Worm (Caenorhabditis elegans) whole organism, late embryonic: Measurements from ENCODE around the gene F14E5.8.
A peak's percentile ranks its signal among the peaks of the same experiment; 100 is the strongest.

Source experiments
- C38D4.7 ChIP-seq: fragments of 200-800 bp; sonication (Bioruptor generic); optimal IDR thresholded peaks from 2 replicates; lab custom pipeline; 2018; ENCODE audit warnings: mild to moderate bottlenecking, missing genetic modification characterization, moderate library complexity, missing compliant biosample characterization
- F13H6.1 ChIP-seq: sonication (generic microtip); optimal IDR thresholded peaks from 2 replicates; lab custom pipeline; 2016; ENCODE audit warnings: missing genetic modification characterization, missing compliant biosample characterization
- K02D7.2 ChIP-seq: sonication (generic microtip); optimal IDR thresholded peaks from 2 replicates; lab custom pipeline; 2017; ENCODE audit warnings: mild to moderate bottlenecking, missing genetic modification characterization, missing compliant biosample characterization
- T23F11.4 ChIP-seq: fragments of 200-800 bp; sonication (Bioruptor generic); optimal IDR thresholded peaks from 2 replicates; lab custom pipeline; 2018; ENCODE audit warnings: mild to moderate bottlenecking, missing genetic modification characterization, missing compliant biosample characterization
- Y22D7AL.16 ChIP-seq: sonication (generic microtip); optimal IDR thresholded peaks from 2 replicates; lab custom pipeline; 2016; ENCODE audit warnings: missing genetic modification characterization, missing compliant biosample characterization
- ama-1 ChIP-seq: fragments of 150-350 bp; optimal IDR thresholded peaks from 2 replicates; lab custom pipeline; 2014
- ceh-14 ChIP-seq: sonication (generic microtip); optimal IDR thresholded peaks from 2 replicates; lab custom pipeline; 2016; ENCODE audit warnings: missing genotype, missing genetic modification characterization, missing compliant biosample characterization
- ceh-19 ChIP-seq: fragments of 200-800 bp; sonication (Bioruptor generic); optimal IDR thresholded peaks from 2 replicates; lab custom pipeline; 2018; ENCODE audit warnings: mild to moderate bottlenecking, missing genetic modification characterization, missing compliant biosample characterization
- ceh-22 ChIP-seq: sonication (generic microtip); optimal IDR thresholded peaks from 2 replicates; lab custom pipeline; 2017; ENCODE audit warnings: missing biosample characterization, missing genetic modification characterization
- ceh-24 ChIP-seq: sonication (generic microtip); optimal IDR thresholded peaks from 2 replicates; lab custom pipeline; 2016; ENCODE audit warnings: mild to moderate bottlenecking, missing genetic modification characterization, missing compliant biosample characterization
- ceh-30 ChIP-seq: fragments of 150-350 bp; optimal IDR thresholded peaks from 2 replicates; lab custom pipeline; 2014; ENCODE audit warnings: missing biosample characterization, missing genetic modification characterization
- ceh-34 ChIP-seq: sonication (generic microtip); optimal IDR thresholded peaks from 2 replicates; lab custom pipeline; 2016; ENCODE audit warnings: mild to moderate bottlenecking, missing genetic modification characterization, missing compliant biosample characterization
- ceh-45 ChIP-seq: fragments of 200-800 bp; sonication (Bioruptor generic); IDR thresholded peaks from 2 replicates; pipeline ENCODE4 v1.3.6; 2022; ENCODE audit warnings: missing genetic modification reagents, missing genetic modification characterization, missing compliant biosample characterization
- ceh-48 ChIP-seq: sonication (generic microtip); optimal IDR thresholded peaks from 2 replicates; lab custom pipeline; 2016; ENCODE audit warnings: missing genetic modification characterization, inconsistent platforms, missing compliant biosample characterization
- ceh-6 ChIP-seq: fragments of 200-800 bp; sonication (Bioruptor generic); optimal IDR thresholded peaks from 2 replicates; lab custom pipeline; 2018; ENCODE audit warnings: mild to moderate bottlenecking, missing genetic modification characterization, missing compliant biosample characterization
- ceh-9 ChIP-seq: sonication (generic microtip); optimal IDR thresholded peaks from 2 replicates; lab custom pipeline; 2016; ENCODE audit warnings: mild to moderate bottlenecking, missing genetic modification characterization, inconsistent platforms, missing compliant biosample characterization
- elt-2 ChIP-seq: sonication (generic microtip); optimal IDR thresholded peaks from 2 replicates; lab custom pipeline; 2016; ENCODE audit warnings: missing genetic modification reagents, missing genetic modification characterization, missing compliant biosample characterization
- elt-4 ChIP-seq: sonication (generic microtip); optimal IDR thresholded peaks from 2 replicates; lab custom pipeline; 2016; ENCODE audit warnings: missing genetic modification characterization, missing compliant biosample characterization
- fax-1 ChIP-seq: sonication (generic microtip); optimal IDR thresholded peaks from 2 replicates; lab custom pipeline; 2016; ENCODE audit warnings: missing genotype, missing genetic modification characterization, missing compliant biosample characterization
- fkh-10 ChIP-seq: fragments of 150-350 bp; optimal IDR thresholded peaks from 2 replicates; lab custom pipeline; 2014; ENCODE audit warnings: missing biosample characterization, missing genetic modification reagents, missing genetic modification characterization
- fkh-6 ChIP-seq: sonication (generic microtip); optimal IDR thresholded peaks from 2 replicates; lab custom pipeline; 2016; ENCODE audit warnings: missing genetic modification characterization, missing compliant biosample characterization
- hlh-13 ChIP-seq: fragments of 200-800 bp; sonication (Bioruptor generic); optimal IDR thresholded peaks from 2 replicates; lab custom pipeline; 2018; ENCODE audit warnings: mild to moderate bottlenecking, missing genetic modification characterization, missing compliant biosample characterization
- hlh-6 ChIP-seq: sonication (generic microtip); optimal IDR thresholded peaks from 2 replicates; lab custom pipeline; 2016; ENCODE audit warnings: missing genotype, missing genetic modification characterization, missing compliant biosample characterization
- lim-6 ChIP-seq: sonication (generic microtip); optimal IDR thresholded peaks from 2 replicates; lab custom pipeline; 2016; ENCODE audit warnings: missing genetic modification characterization, missing compliant biosample characterization
- madf-2 ChIP-seq: sonication (generic microtip); optimal IDR thresholded peaks from 2 replicates; lab custom pipeline; 2017; ENCODE audit warnings: missing genetic modification characterization, missing compliant biosample characterization
- mec-3 ChIP-seq: sonication (generic microtip); optimal IDR thresholded peaks from 2 replicates; lab custom pipeline; 2016; ENCODE audit warnings: borderline replicate concordance, missing genetic modification characterization, missing compliant biosample characterization
- nhr-232 ChIP-seq: sonication (generic microtip); optimal IDR thresholded peaks from 2 replicates; lab custom pipeline; 2016; ENCODE audit warnings: missing genetic modification characterization, missing compliant biosample characterization
- npax-4 ChIP-seq: sonication (generic microtip); optimal IDR thresholded peaks from 2 replicates; lab custom pipeline; 2016; ENCODE audit warnings: missing genetic modification characterization, missing compliant biosample characterization
- odd-2 ChIP-seq: sonication (generic microtip); optimal IDR thresholded peaks from 2 replicates; lab custom pipeline; 2017; ENCODE audit warnings: antibody characterized with exemption, mild to moderate bottlenecking, missing genetic modification characterization, missing compliant biosample characterization
- pag-3 ChIP-seq: sonication (generic microtip); optimal IDR thresholded peaks from 2 replicates; lab custom pipeline; 2016; ENCODE audit warnings: missing compliant biosample characterization, missing genetic modification characterization, borderline replicate concordance
- pax-1 ChIP-seq: fragments of 150-350 bp; optimal IDR thresholded peaks from 2 replicates; lab custom pipeline; 2014; ENCODE audit warnings: missing biosample characterization, missing genetic modification characterization
- pha-2 ChIP-seq: sonication (generic microtip); optimal IDR thresholded peaks from 2 replicates; lab custom pipeline; 2017; ENCODE audit warnings: mild to moderate bottlenecking, missing genetic modification characterization, missing compliant biosample characterization
- ref-2 ChIP-seq: sonication (generic microtip); optimal IDR thresholded peaks from 2 replicates; lab custom pipeline; 2016; ENCODE audit warnings: missing genetic modification characterization, missing compliant biosample characterization
- rnt-1 ChIP-seq: sonication (generic microtip); optimal IDR thresholded peaks from 2 replicates; lab custom pipeline; 2016; ENCODE audit warnings: missing genetic modification characterization, missing compliant biosample characterization
- sdc-2 ChIP-seq: sonication (generic microtip); optimal IDR thresholded peaks from 2 replicates; lab custom pipeline; 2016; ENCODE audit warnings: missing genotype, missing genetic modification characterization, missing compliant biosample characterization
- tbx-2 ChIP-seq: sonication (generic microtip); optimal IDR thresholded peaks from 2 replicates; lab custom pipeline; 2016; ENCODE audit warnings: missing genetic modification characterization, missing compliant biosample characterization
- tbx-7 ChIP-seq: sonication (generic microtip); optimal IDR thresholded peaks from 2 replicates; lab custom pipeline; 2016; ENCODE audit warnings: missing genotype, missing genetic modification characterization, missing compliant biosample characterization
- ttx-3 ChIP-seq: sonication (generic microtip); optimal IDR thresholded peaks from 2 replicates; lab custom pipeline; 2016; ENCODE audit warnings: missing genetic modification reagents, missing genetic modification characterization, missing compliant biosample characterization
- unc-42 ChIP-seq: sonication (generic microtip); optimal IDR thresholded peaks from 2 replicates; lab custom pipeline; 2016; ENCODE audit warnings: missing genotype, missing genetic modification characterization, missing compliant biosample characterization
- unc-55 ChIP-seq: sonication (generic microtip); optimal IDR thresholded peaks from 2 replicates; lab custom pipeline; 2017; ENCODE audit warnings: missing biosample characterization, missing genetic modification reagents, missing genetic modification characterization
- unc-86 ChIP-seq: sonication (generic microtip); optimal IDR thresholded peaks from 2 replicates; lab custom pipeline; 2016; ENCODE audit warnings: missing genetic modification characterization, missing compliant biosample characterization
- zip-5 ChIP-seq: sonication (generic microtip); optimal IDR thresholded peaks from 2 replicates; lab custom pipeline; 2016; ENCODE audit warnings: missing genetic modification characterization, missing compliant biosample characterization

F14E5.8 gene

DNA sequence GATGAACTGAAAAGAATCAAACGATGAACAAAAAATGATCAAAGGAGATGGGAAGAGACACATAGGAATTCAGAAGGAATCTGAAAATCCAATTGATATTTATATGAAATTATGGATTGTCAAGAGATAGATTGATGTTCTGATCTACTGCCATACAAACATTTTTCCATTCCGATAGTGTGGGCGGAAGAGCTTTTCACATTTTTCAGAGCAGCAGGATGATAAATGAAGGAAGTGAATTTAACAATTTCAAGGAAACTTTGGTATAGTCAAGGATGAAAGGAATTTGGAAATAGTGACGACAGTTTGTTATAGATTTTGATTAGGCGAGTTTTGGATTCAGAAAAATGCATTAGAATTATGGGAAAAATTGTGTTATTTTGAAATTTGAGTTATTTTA, 14.6 kb upstream of the F14E5.8 start, which contains the start of gene ubc-24:
Gene ubc-24, plus strand, starts transcription at position 301 of the 400 bp plus-strand sequence.
- no peak for TF ChIP-seq fkh-6 (tag; lab: Kevin White, UChicago)
- no peak for TF ChIP-seq rnt-1 (tag; lab: Kevin White, UChicago)
- TF ChIP-seq, all 69 proteins: peak for 0

DNA sequence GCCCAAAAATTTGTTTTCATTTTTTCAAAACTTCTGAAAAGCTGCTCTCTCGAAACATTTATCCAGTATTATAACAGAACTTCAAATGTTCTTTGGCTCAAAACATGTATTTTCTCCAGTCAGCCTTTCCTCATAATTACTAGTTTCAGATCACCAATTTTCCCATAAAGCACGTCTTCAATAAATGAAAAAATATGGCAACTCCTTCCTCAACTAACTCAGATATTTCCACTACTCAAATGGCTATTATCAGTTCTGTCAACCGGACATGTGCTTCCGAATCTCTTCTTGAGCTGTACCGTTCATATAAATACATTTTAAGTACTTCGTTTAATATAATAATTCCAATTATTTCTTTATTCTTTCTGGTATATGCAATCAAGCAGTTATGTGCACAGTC, 12.4 kb upstream of the F14E5.8 start, which contains the start of gene sra-13:
Gene sra-13, plus strand, starts transcription at position 195 of the 400 bp plus-strand sequence.
- TF ChIP-seq unc-86 (tag; lab: Kevin White, UChicago), result no peak
- no peak for TF ChIP-seq pag-3 (tag; lab: Kevin White, UChicago)
- TF ChIP-seq lim-6 (tag; lab: Kevin White, UChicago), result no peak
- no peak for TF ChIP-seq F13H6.1 (tag; lab: Kevin White, UChicago)
- TF ChIP-seq hlh-13, result no peak

ce11 chrII:8409538-8409937, 10.4 kb upstream of the F14E5.8 start:
- TF ChIP-seq ceh-34 (tag; lab: Kevin White, UChicago) (no peak), madf-2 (no peak), ama-1 (lab: Kevin White, UChicago) (no peak), ceh-9 (no peak), tbx-2 (tag; lab: Kevin White, UChicago) (no peak), C38D4.7 (GFP tag; lab: Kevin White, UChicago) (no peak), elt-2 (tag; lab: Kevin White, UChicago) (no peak), ceh-48 (no peak), T23F11.4 (GFP tag; lab: Kevin White, UChicago) (no peak), odd-2 (no peak), hlh-6 (tag; lab: Kevin White, UChicago) (no peak), ref-2 (tag; lab: Kevin White, UChicago) (no peak), fkh-10 (GFP tag; lab: Kevin White, UChicago) (no peak), rnt-1 (tag; lab: Kevin White, UChicago) (no peak), ttx-3 (tag; lab: Kevin White, UChicago) (no peak), pag-3 (tag; lab: Kevin White, UChicago) (no peak)

DNA sequence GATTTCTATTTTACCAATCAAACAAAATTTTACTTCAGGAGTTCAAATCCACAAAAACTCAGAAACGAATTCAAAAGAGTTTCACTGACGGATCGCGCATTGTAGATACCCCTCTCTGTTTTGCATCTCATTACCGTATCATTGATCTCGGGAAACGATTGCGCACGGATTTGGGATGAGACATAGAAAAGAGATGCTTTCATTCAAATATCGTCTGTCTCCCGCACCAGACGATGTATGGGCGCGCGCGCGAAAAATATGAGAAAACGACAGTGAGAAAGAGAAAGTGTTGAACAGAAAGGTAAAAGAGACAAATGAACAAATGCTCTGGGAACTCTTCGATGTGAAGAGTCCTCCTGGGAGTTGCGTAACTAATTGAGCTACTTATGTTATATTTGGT, 8.9 kb upstream of the F14E5.8 start:
- TF ChIP-seq ceh-24 (tag; lab: Kevin White, UChicago) (no peak), F13H6.1 (tag; lab: Kevin White, UChicago) (no peak), unc-55 (GFP tag; lab: Kevin White, UChicago) (no peak), madf-2 (no peak), Y22D7AL.16 (tag; lab: Kevin White, UChicago) (no peak), pha-2 (tag; lab: Kevin White, UChicago) (no peak), pag-3 (tag; lab: Kevin White, UChicago) (no peak), sdc-2 (tag; lab: Kevin White, UChicago) (no peak), ceh-6 (GFP tag; lab: Kevin White, UChicago) (no peak), ref-2 (tag; lab: Kevin White, UChicago) (no peak), ttx-3 (tag; lab: Kevin White, UChicago) (no peak), mec-3 (tag; lab: Kevin White, UChicago) (no peak), npax-4 (no peak), pax-1 (tag; lab: Kevin White, UChicago) (no peak)
- TF ChIP-seq, all 69 proteins: peak for 0

ce11 chrII:8412061-8412721, 7.7 kb upstream of the F14E5.8 start, which contains the start of gene efl-3:
TSS of gene efl-3 (plus strand) at chrII:8412671.
- TF ChIP-seq ceh-14 (tag; lab: Kevin White, UChicago) (no peak), ceh-34 (tag; lab: Kevin White, UChicago) (peak; percentile 36), fkh-10 (GFP tag; lab: Kevin White, UChicago) (no peak), ceh-19 (GFP tag; lab: Kevin White, UChicago) (no peak), ceh-22 (tag; lab: Kevin White, UChicago) (no peak), ref-2 (tag; lab: Kevin White, UChicago) (peak; percentile 42), elt-4 (tag; lab: Kevin White, UChicago) (no peak), fax-1 (tag; lab: Kevin White, UChicago) (no peak), mec-3 (tag; lab: Kevin White, UChicago) (no peak), ceh-45 (GFP tag; lab: Robert Waterston, UW) (peak; percentile 23; the same call in 1 of the 2 replicates), npax-4 (no peak), K02D7.2 (no peak), nhr-232 (no peak), odd-2 (no peak), pax-1 (tag; lab: Kevin White, UChicago) (no peak), T23F11.4 (GFP tag; lab: Kevin White, UChicago) (no peak), unc-42 (no peak), ceh-30 (no peak), madf-2 (no peak), tbx-7 (tag; lab: Kevin White, UChicago) (no peak), unc-86 (tag; lab: Kevin White, UChicago) (no peak), zip-5 (tag; lab: Kevin White, UChicago) (no peak), Y22D7AL.16 (tag; lab: Kevin White, UChicago) (no peak), tbx-2 (tag; lab: Kevin White, UChicago) (peak; percentile 25), sdc-2 (tag; lab: Kevin White, UChicago) (peak; percentile 1)
